Fruit fly (Drosophila melanogaster): ENCODE measurements around the gene CG17264.

DNA sequence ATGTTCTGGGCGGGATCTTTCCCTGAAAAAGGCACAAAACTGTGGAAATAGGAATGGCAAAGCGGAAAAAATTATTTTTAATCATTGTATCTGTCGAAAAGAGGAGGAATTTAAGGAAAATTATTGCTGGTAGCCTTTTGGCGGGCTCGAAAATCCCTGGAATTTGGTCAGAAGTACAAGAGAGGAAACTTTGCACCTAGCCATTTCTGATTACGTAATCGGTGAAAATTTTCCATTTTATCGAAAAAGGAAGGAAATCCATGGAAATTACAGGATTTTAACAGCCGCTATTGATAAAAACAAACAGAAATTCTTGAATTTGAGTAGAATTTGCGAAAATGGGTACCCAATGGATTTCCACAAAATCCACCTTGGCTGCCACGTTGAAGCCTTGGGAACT lies 31.5 kb upstream of the CG17264 start:
- no peak for TF ChIP-seq pan (optimal IDR thresholded peaks at IDR 0.05)
- no peak for TF ChIP-seq usp (GFP tag; optimal IDR thresholded peaks at IDR 0.05)
- TF ChIP-seq CG8478 (optimal IDR thresholded peaks at IDR 0.05) = no peak

All from whole organism.